Worm (Caenorhabditis elegans) whole organism, L1 larva: Measurements from ENCODE around the gene mutd-1.

Experiments used
- C04F5.9 ChIP-seq: sonication (generic microtip); optimal IDR thresholded peaks from 2 replicates; lab custom pipeline; 2016; ENCODE audit warnings: missing genetic modification characterization, missing compliant biosample characterization
- C34B4.2 ChIP-seq: sonication (generic microtip); optimal IDR thresholded peaks from 2 replicates; lab custom pipeline; 2017; ENCODE audit warnings: mild to moderate bottlenecking, missing genetic modification characterization, missing compliant biosample characterization
- Y116A8C.19 ChIP-seq: sonication (generic microtip); optimal IDR thresholded peaks from 2 replicates; lab custom pipeline; 2016; ENCODE audit warnings: missing compliant biosample characterization, missing genetic modification characterization, borderline replicate concordance
- aha-1 ChIP-seq: fragments of 150-350 bp; optimal IDR thresholded peaks from 2 replicates; lab custom pipeline; 2014; ENCODE audit warnings: missing biosample characterization, missing genetic modification characterization
- alr-1 ChIP-seq: fragments of 200-800 bp; sonication (Bioruptor generic); optimal IDR thresholded peaks from 2 replicates; lab custom pipeline; 2018; ENCODE audit warnings: borderline replicate concordance, mild to moderate bottlenecking, missing genetic modification characterization, missing compliant biosample characterization
- aly-2 ChIP-seq: fragments of 150-350 bp; optimal IDR thresholded peaks from 2 replicates; lab custom pipeline; 2014; ENCODE audit warnings: missing biosample characterization, missing genetic modification characterization
- blmp-1 ChIP-seq: fragments of 150-350 bp; optimal IDR thresholded peaks from 2 replicates; lab custom pipeline; 2014; ENCODE audit warnings: missing biosample characterization, missing genetic modification characterization
- ceh-88 ChIP-seq: fragments of 200-800 bp; sonication (Bioruptor generic); IDR thresholded peaks from 2 replicates; pipeline ENCODE4 v1.3.6; 2022; ENCODE audit warnings: missing genetic modification characterization, missing compliant biosample characterization
- efl-1 ChIP-seq, 4 experiments: fragments of 150-350 bp; optimal IDR thresholded peaks in 3 of 4; peaks in 1 of 4; 1 replicate in 1 of 4; 2 replicates in 3 of 4; lab custom pipeline; 2014; ENCODE audit warnings: missing biosample characterization in 2 of 4, missing genetic modification characterization in 2 of 4, missing genetic modification reagents in 2 of 4
- efl-3 ChIP-seq: fragments of 200-800 bp; sonication (Bioruptor generic); optimal IDR thresholded peaks from 2 replicates; lab custom pipeline; 2018; ENCODE audit warnings: mild to moderate bottlenecking, missing genetic modification characterization, missing compliant biosample characterization
- egl-13 ChIP-seq: sonication (generic microtip); optimal IDR thresholded peaks from 2 replicates; lab custom pipeline; 2016; ENCODE audit warnings: missing genotype, missing genetic modification reagents, missing genetic modification characterization, missing compliant biosample characterization
- egl-27 ChIP-seq, 2 experiments: fragments of 150-350 bp in 1 of 2; sonication (generic microtip); optimal IDR thresholded peaks; 3 replicates each; lab custom pipeline; 2017 to 2018; ENCODE audit warnings: missing biosample characterization in 2 of 2, missing genetic modification characterization in 2 of 2, missing genetic modification reagents in 2 of 2
- elt-3 ChIP-seq, 6 experiments: fragments of 150-350 bp in 1 of 6; sonication (generic microtip); optimal IDR thresholded peaks; 2 replicates each; lab custom pipeline; 2017 to 2018; ENCODE audit warnings: missing biosample characterization in 6 of 6, missing genetic modification characterization in 6 of 6, inconsistent platforms in 1 of 6
- fkh-8 ChIP-seq: sonication (generic microtip); optimal IDR thresholded peaks from 2 replicates; lab custom pipeline; 2016; ENCODE audit warnings: mild to moderate bottlenecking, missing genetic modification characterization, missing compliant biosample characterization
- grh-1 ChIP-seq: fragments of 200-800 bp; sonication (Bioruptor generic); IDR thresholded peaks from 2 replicates; pipeline ENCODE4 v1.3.6; 2022; ENCODE audit warnings: missing genetic modification reagents, missing genetic modification characterization, missing compliant biosample characterization
- hlh-17 ChIP-seq: fragments of 200-800 bp; sonication (Bioruptor generic); optimal IDR thresholded peaks from 2 replicates; lab custom pipeline; 2018; ENCODE audit warnings: missing genetic modification characterization, mild to moderate bottlenecking, missing compliant biosample characterization, moderate library complexity, borderline replicate concordance
- hpl-2 ChIP-seq: fragments of 150-350 bp; optimal IDR thresholded peaks from 2 replicates; lab custom pipeline; 2014; ENCODE audit warnings: missing biosample characterization, missing genetic modification reagents, missing genetic modification characterization
- jun-1 ChIP-seq: fragments of 150-350 bp; optimal IDR thresholded peaks from 2 replicates; lab custom pipeline; 2014; ENCODE audit warnings: missing biosample characterization, missing genetic modification reagents, missing genetic modification characterization
- lin-14 ChIP-seq: fragments of 200-800 bp; sonication (Bioruptor generic); optimal IDR thresholded peaks from 2 replicates; lab custom pipeline; 2018; ENCODE audit warnings: mild to moderate bottlenecking, missing genetic modification characterization, moderate library complexity, missing compliant biosample characterization
- lin-35 ChIP-seq, 2 experiments: fragments of 150-350 bp; optimal IDR thresholded peaks; 2 replicates each; lab custom pipeline; 2014; ENCODE audit warnings: missing biosample characterization in 2 of 2, missing genetic modification characterization in 2 of 2, missing genetic modification reagents in 2 of 2
- lin-39 ChIP-seq: fragments of 150-350 bp; optimal IDR thresholded peaks from 2 replicates; lab custom pipeline; 2014; ENCODE audit warnings: missing biosample characterization, missing genetic modification reagents, missing genetic modification characterization
- mab-9 ChIP-seq: fragments of 200-800 bp; sonication (Bioruptor generic); IDR thresholded peaks from 2 replicates; pipeline ENCODE4 v1.3.6; 2022; ENCODE audit warnings: missing genetic modification reagents, missing genetic modification characterization, missing compliant biosample characterization
- mef-2 ChIP-seq: fragments of 150-350 bp; optimal IDR thresholded peaks from 2 replicates; lab custom pipeline; 2014; ENCODE audit warnings: missing biosample characterization, missing genetic modification characterization
- nhr-19 ChIP-seq: fragments of 200-800 bp; sonication (Bioruptor generic); conservative IDR thresholded peaks from 2 replicates; pipeline ENCODE4 v1.3.6; 2022; ENCODE audit warnings: missing genetic modification characterization, missing compliant biosample characterization
- nhr-28 ChIP-seq: fragments of 150-350 bp; optimal IDR thresholded peaks from 2 replicates; lab custom pipeline; 2014; ENCODE audit warnings: missing biosample characterization, missing genetic modification characterization
- nhr-47 ChIP-seq: sonication (generic microtip); optimal IDR thresholded peaks from 2 replicates; lab custom pipeline; 2016; ENCODE audit warnings: mild to moderate bottlenecking, missing genetic modification characterization, moderate library complexity, missing compliant biosample characterization
- nhr-71 ChIP-seq: sonication (generic microtip); optimal IDR thresholded peaks from 2 replicates; lab custom pipeline; 2016; ENCODE audit warnings: mild to moderate bottlenecking, missing genetic modification characterization, moderate library complexity, missing compliant biosample characterization
- nhr-76 ChIP-seq: sonication (generic microtip); optimal IDR thresholded peaks from 2 replicates; lab custom pipeline; 2017; ENCODE audit warnings: missing biosample characterization, missing genetic modification characterization
- nhr-77 ChIP-seq: fragments of 150-350 bp; optimal IDR thresholded peaks from 2 replicates; lab custom pipeline; 2014; ENCODE audit warnings: missing biosample characterization, missing genetic modification characterization
- rnt-1 ChIP-seq: sonication (generic microtip); optimal IDR thresholded peaks from 2 replicates; lab custom pipeline; 2016; ENCODE audit warnings: mild to moderate bottlenecking, missing genetic modification characterization, moderate library complexity, missing compliant biosample characterization
- skn-1 ChIP-seq: fragments of 150-350 bp; optimal IDR thresholded peaks from 2 replicates; lab custom pipeline; 2014; ENCODE audit warnings: missing biosample characterization, missing genetic modification characterization
- sptf-1 ChIP-seq: fragments of 150-350 bp; optimal IDR thresholded peaks from 2 replicates; lab custom pipeline; 2014; ENCODE audit warnings: missing biosample characterization, missing genetic modification characterization
- sup-37 ChIP-seq: fragments of 200-800 bp; sonication (Bioruptor generic); optimal IDR thresholded peaks from 2 replicates; lab custom pipeline; 2018; ENCODE audit warnings: mild to moderate bottlenecking, missing genetic modification characterization, missing compliant biosample characterization
- swsn-7 ChIP-seq: sonication (generic microtip); optimal IDR thresholded peaks from 2 replicates; lab custom pipeline; 2016; ENCODE audit warnings: missing genetic modification characterization, missing compliant biosample characterization
- unc-98 ChIP-seq: fragments of 200-800 bp; sonication (Bioruptor generic); IDR thresholded peaks from 2 replicates; pipeline ENCODE4 v1.3.6; 2022; ENCODE audit warnings: missing genetic modification characterization, missing compliant biosample characterization
- zag-1 ChIP-seq: fragments of 150-350 bp; optimal IDR thresholded peaks from 2 replicates; lab custom pipeline; 2014; ENCODE audit warnings: missing biosample characterization, missing genetic modification characterization
- zip-4 ChIP-seq: fragments of 200-800 bp; sonication (Bioruptor generic); optimal IDR thresholded peaks from 2 replicates; lab custom pipeline; 2018; ENCODE audit warnings: mild to moderate bottlenecking, missing genetic modification characterization, moderate library complexity, missing compliant biosample characterization
- ztf-4 ChIP-seq: fragments of 150-350 bp; optimal IDR thresholded peaks from 2 replicates; lab custom pipeline; 2014; ENCODE audit warnings: missing biosample characterization, missing genetic modification characterization

mutd-1 gene

ce11 chrIV:7098509-7099065 lies 35.3 kb downstream of the mutd-1 start, which contains the start of gene ZC477.4 (continued):
- TF ChIP-seq C04F5.9 (tag; lab: Kevin White, UChicago) = no peak
- no peak for TF ChIP-seq aly-2 (tag; lab: Kevin White, UChicago)
- TF ChIP-seq egl-27 (tag; optimal IDR thresholded peaks at IDR 0.05; lab: Kevin White, UChicago) = no peak
- TF ChIP-seq mef-2 (tag; lab: Kevin White, UChicago) = no peak
- TF ChIP-seq jun-1 (tag; lab: Kevin White, UChicago) = no peak
- peak; percentile 59 for TF ChIP-seq nhr-71 (tag; lab: Kevin White, UChicago)
- no peak for TF ChIP-seq fkh-8 (tag; lab: Kevin White, UChicago)
- TF ChIP-seq egl-13 (tag; lab: Kevin White, UChicago) = no peak
- TF ChIP-seq sup-37 (GFP tag; lab: Kevin White, UChicago) = no peak
- no peak for TF ChIP-seq sptf-1 (tag; lab: Kevin White, UChicago)
- no peak for TF ChIP-seq alr-1 (tag; lab: Kevin White, UChicago)
- no peak for TF ChIP-seq C34B4.2
- TF ChIP-seq unc-98 (GFP tag; lab: Robert Waterston, UW) = no peak
- TF ChIP-seq aha-1 (tag; lab: Kevin White, UChicago) = no peak
- no peak for TF ChIP-seq elt-3 (tag; optimal IDR thresholded peaks at IDR 0.05; lab: Kevin White, UChicago)
- TF ChIP-seq zag-1 (tag; lab: Kevin White, UChicago) = no peak
- TF ChIP-seq nhr-28 (tag; lab: Kevin White, UChicago) = no peak
- TF ChIP-seq efl-3 (GFP tag; lab: Kevin White, UChicago) = no peak
- TF ChIP-seq skn-1 (tag; lab: Kevin White, UChicago) = no peak
- no peak for TF ChIP-seq lin-39 (tag; lab: Kevin White, UChicago)
- TF ChIP-seq rnt-1 (tag; lab: Kevin White, UChicago) = peak; percentile 58
- peak; percentile 26; the same call in 1 of the 2 replicates for TF ChIP-seq nhr-19

- TF ChIP-seq hlh-17 (GFP tag; lab: Kevin White, UChicago) (no peak), grh-1 (no peak), mab-9 (GFP tag; lab: Robert Waterston, UW) (no peak), lin-14 (GFP tag; lab: Kevin White, UChicago) (no peak), lin-35 (GFP tag; optimal IDR thresholded peaks at IDR 0.05; lab: Kevin White, UChicago) (no peak), rnt-1 (tag; lab: Kevin White, UChicago) (no peak), Y116A8C.19 (tag; lab: Kevin White, UChicago) (no peak), ztf-4 (tag; lab: Kevin White, UChicago) (no peak), lin-39 (tag; lab: Kevin White, UChicago) (no peak), nhr-76 (tag; lab: Kevin White, UChicago) (no peak), nhr-47 (no peak), elt-3 (tag; optimal IDR thresholded peaks at IDR 0.05; lab: Kevin White, UChicago) (no peak), ceh-88 (GFP tag; lab: Robert Waterston, UW) (no peak), zip-4 (GFP tag; lab: Kevin White, UChicago) (no peak), hpl-2 (GFP tag; lab: Kevin White, UChicago) (no peak), nhr-77 (tag; lab: Kevin White, UChicago) (no peak), blmp-1 (tag; lab: Kevin White, UChicago) (no peak), efl-1 (optimal IDR thresholded peaks at IDR 0.05; lab: Kevin White, UChicago) (no peak), efl-1 (GFP tag; optimal IDR thresholded peaks at IDR 0.05 in 1 of 2; lab: Kevin White, UChicago) (no peak), egl-27 (tag; optimal IDR thresholded peaks at IDR 0.05; lab: Kevin White, UChicago) (no peak), swsn-7 (tag; lab: Kevin White, UChicago) (no peak)
- TF ChIP-seq, all 84 proteins: peak for 0
Measured at ce11 chrIV:7097450-7097849, 36.4 kb downstream of the mutd-1 start.
